Worm (Caenorhabditis elegans): ENCODE measurements around the gene F34D10.4.

DNA sequence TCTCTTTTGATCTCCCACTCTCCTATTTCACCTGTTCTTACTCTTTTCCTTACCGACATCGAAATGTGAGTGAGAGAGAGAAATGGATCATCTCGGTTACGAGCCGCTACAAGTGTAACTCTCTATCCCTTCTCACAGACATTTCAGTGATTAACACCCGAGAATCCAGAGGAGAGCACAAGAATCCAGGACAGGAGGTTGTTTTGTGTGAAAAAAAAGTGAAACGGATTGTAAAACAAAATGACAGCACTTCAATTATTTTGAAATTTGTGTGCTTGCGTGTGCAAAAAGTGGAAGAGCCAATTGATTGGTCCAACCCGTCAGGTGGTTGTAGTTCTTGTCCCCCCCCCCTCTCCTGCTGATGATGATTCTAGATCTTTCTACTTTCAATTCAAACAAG lies 46.5 kb downstream of the F34D10.4 start:
- no peak for TF ChIP-seq hlh-30 (tag; optimal IDR thresholded peaks at IDR 0.05; ENCODE audit: insufficient read depth)
- TF ChIP-seq pha-4 (tag; optimal IDR thresholded peaks at IDR 0.05): no peak
- TF ChIP-seq ceh-34 (tag; optimal IDR thresholded peaks at IDR 0.05): no peak
- TF ChIP-seq pax-1 (tag; optimal IDR thresholded peaks at IDR 0.05): no peak
- TF ChIP-seq K09A11.1 (tag; optimal IDR thresholded peaks at IDR 0.05; ENCODE audit: insufficient read depth): no peak
- no peak for TF ChIP-seq pqm-1 (tag; optimal IDR thresholded peaks at IDR 0.05)
- TF ChIP-seq dmd-4 (tag; optimal IDR thresholded peaks at IDR 0.05; ENCODE audit: borderline replicate concordance): no peak
- no peak for TF ChIP-seq T23F11.4 (GFP tag; optimal IDR thresholded peaks at IDR 0.05)
- TF ChIP-seq unc-86 (tag; optimal IDR thresholded peaks at IDR 0.05): no peak

All from whole organism, late embryonic.